Worm (Caenorhabditis elegans) whole organism, early embryonic: ENCODE results near the gene E04F6.10.

Source experiments
- F13C5.2 ChIP-seq: sonication (generic microtip); optimal IDR thresholded peaks from 2 replicates; lab custom pipeline; 2017; ENCODE audit warnings: mild to moderate bottlenecking, missing genetic modification characterization, inconsistent platforms, missing compliant biosample characterization
- ama-1 ChIP-seq: fragments of 150-350 bp; optimal IDR thresholded peaks from 2 replicates; lab custom pipeline; 2014
- ceh-13 ChIP-seq: fragments of 200-800 bp; sonication (Bioruptor generic); optimal IDR thresholded peaks from 2 replicates; lab custom pipeline; 2018; ENCODE audit warnings: mild to moderate bottlenecking, missing genetic modification characterization, missing compliant biosample characterization
- flt-1 ChIP-seq: fragments of 200-800 bp; sonication (Bioruptor generic); IDR thresholded peaks from 2 replicates; pipeline ENCODE4 v1.3.6; 2022; ENCODE audit warnings: missing genetic modification characterization, missing compliant biosample characterization
- hnd-1 ChIP-seq: sonication (generic microtip); optimal IDR thresholded peaks from 2 replicates; lab custom pipeline; 2016; ENCODE audit warnings: missing genetic modification characterization, missing compliant biosample characterization
- scrt-1 ChIP-seq: fragments of 200-800 bp; sonication (Bioruptor generic); IDR thresholded peaks from 2 replicates; pipeline ENCODE4 v1.3.6; 2022; ENCODE audit warnings: missing genetic modification characterization, missing compliant biosample characterization
- tbx-37 ChIP-seq: fragments of 200-800 bp; sonication (Bioruptor generic); conservative IDR thresholded peaks from 2 replicates; pipeline ENCODE4 v1.3.6; 2022; ENCODE audit warnings: missing genetic modification reagents, missing genetic modification characterization, missing compliant biosample characterization

- TF ChIP-seq ama-1 (lab: Kevin White, UChicago): no peak
- no peak for TF ChIP-seq flt-1
- TF ChIP-seq F13C5.2: no peak
- no peak for TF ChIP-seq ceh-13
- TF ChIP-seq scrt-1 (GFP tag; lab: Robert Waterston, UW): no peak
- TF ChIP-seq hnd-1 (tag; lab: Kevin White, UChicago): no peak
- TF ChIP-seq tbx-37 (GFP tag; lab: Robert Waterston, UW): no peak
Measured at ce11 chrII:7166768-7167167, 50.2 kb downstream of the E04F6.10 start.
